Worm (Caenorhabditis elegans) whole organism, mixed stage, embryonic: ENCODE data around the gene Y44F5A.1.

ENCODE experiments used
- M03D4.4 ChIP-seq: sonication (generic microtip); optimal IDR thresholded peaks from 2 replicates; lab custom pipeline; 2017; ENCODE audit warnings: mild to moderate bottlenecking, missing genetic modification characterization, missing compliant biosample characterization
- bed-3 ChIP-seq: fragments of 200-800 bp; sonication (Bioruptor generic); optimal IDR thresholded peaks from 3 replicates; lab custom pipeline; 2018; ENCODE audit warnings: mild to moderate bottlenecking, missing genetic modification characterization, moderate library complexity, missing compliant biosample characterization
- blmp-1 ChIP-seq: fragments of 150-350 bp; optimal IDR thresholded peaks from 2 replicates; lab custom pipeline; 2014; ENCODE audit warnings: missing biosample characterization, missing genetic modification characterization
- ceh-39 ChIP-seq: fragments of 150-350 bp; optimal IDR thresholded peaks from 2 replicates; lab custom pipeline; 2014; ENCODE audit warnings: missing biosample characterization, missing genetic modification characterization
- ceh-43 ChIP-seq: fragments of 200-800 bp; sonication (Bioruptor generic); optimal IDR thresholded peaks from 2 replicates; lab custom pipeline; 2018; ENCODE audit warnings: mild to moderate bottlenecking, missing genetic modification characterization, moderate library complexity, missing compliant biosample characterization
- ceh-83 ChIP-seq: fragments of 200-800 bp; sonication (Bioruptor generic); optimal IDR thresholded peaks from 2 replicates; lab custom pipeline; 2018; ENCODE audit warnings: mild to moderate bottlenecking, missing genetic modification characterization, missing compliant biosample characterization
- ces-1 ChIP-seq: fragments of 150-350 bp; optimal IDR thresholded peaks from 2 replicates; lab custom pipeline; 2014; ENCODE audit warnings: missing biosample characterization, missing genetic modification reagents, missing genetic modification characterization
- cnd-1 ChIP-seq: fragments of 200-800 bp; sonication (Bioruptor generic); optimal IDR thresholded peaks from 2 replicates; lab custom pipeline; 2018; ENCODE audit warnings: mild to moderate bottlenecking, missing genetic modification characterization, missing compliant biosample characterization
- drap-1 ChIP-seq: fragments of 200-800 bp; sonication (Bioruptor generic); optimal IDR thresholded peaks from 3 replicates; lab custom pipeline; 2018; ENCODE audit warnings: mild to moderate bottlenecking, missing genetic modification characterization, missing compliant biosample characterization
- elt-1 ChIP-seq: sonication (generic microtip); optimal IDR thresholded peaks from 2 replicates; lab custom pipeline; 2017; ENCODE audit warnings: missing genetic modification characterization, mild to moderate bottlenecking, missing compliant biosample characterization, antibody characterized with exemption, moderate library complexity, borderline replicate concordance; ENCODE audit not compliant: insufficient read depth
- elt-3 ChIP-seq: fragments of 150-350 bp; optimal IDR thresholded peaks from 2 replicates; lab custom pipeline; 2014; ENCODE audit warnings: missing biosample characterization, missing genetic modification characterization
- flh-1 ChIP-seq: fragments of 200-800 bp; sonication (Bioruptor generic); optimal IDR thresholded peaks from 2 replicates; lab custom pipeline; 2018; ENCODE audit warnings: mild to moderate bottlenecking, missing genetic modification characterization, moderate library complexity, missing compliant biosample characterization
- ham-2 ChIP-seq: fragments of 200-800 bp; sonication (Bioruptor generic); optimal IDR thresholded peaks from 2 replicates; lab custom pipeline; 2018; ENCODE audit warnings: mild to moderate bottlenecking, missing genetic modification characterization, missing compliant biosample characterization
- hlh-1 ChIP-seq: fragments of 150-350 bp; optimal IDR thresholded peaks from 2 replicates; lab custom pipeline; 2014; ENCODE audit warnings: missing biosample characterization, missing genetic modification reagents, missing genetic modification characterization
- lin-13 ChIP-seq: fragments of 150-350 bp; optimal IDR thresholded peaks from 2 replicates; lab custom pipeline; 2014; ENCODE audit warnings: missing biosample characterization, missing genetic modification characterization
- lin-32 ChIP-seq: fragments of 200-800 bp; sonication (Bioruptor generic); optimal IDR thresholded peaks from 2 replicates; lab custom pipeline; 2018; ENCODE audit warnings: mild to moderate bottlenecking, missing genetic modification characterization, missing compliant biosample characterization
- lsy-2 ChIP-seq: fragments of 150-350 bp; optimal IDR thresholded peaks from 2 replicates; lab custom pipeline; 2014; ENCODE audit warnings: missing biosample characterization, missing genetic modification characterization
- mab-5 ChIP-seq: fragments of 150-350 bp; optimal IDR thresholded peaks from 2 replicates; lab custom pipeline; 2014; ENCODE audit warnings: missing biosample characterization, missing genetic modification characterization
- mep-1 ChIP-seq: fragments of 150-350 bp; optimal IDR thresholded peaks from 2 replicates; lab custom pipeline; 2017; ENCODE audit warnings: missing biosample characterization, missing genetic modification reagents, missing genetic modification characterization, inconsistent platforms
- mls-2 ChIP-seq: sonication (generic microtip); optimal IDR thresholded peaks from 2 replicates; lab custom pipeline; 2016; ENCODE audit warnings: mild to moderate bottlenecking, missing genetic modification characterization, moderate library complexity, missing compliant biosample characterization
- nhr-12 ChIP-seq: fragments of 150-350 bp; optimal IDR thresholded peaks from 2 replicates; lab custom pipeline; 2014; ENCODE audit warnings: missing biosample characterization, missing genetic modification characterization
- nhr-2 ChIP-seq: fragments of 150-350 bp; optimal IDR thresholded peaks from 2 replicates; lab custom pipeline; 2014; ENCODE audit warnings: missing biosample characterization, missing genetic modification characterization
- nhr-237 ChIP-seq: fragments of 150-350 bp; optimal IDR thresholded peaks from 2 replicates; lab custom pipeline; 2014; ENCODE audit warnings: missing biosample characterization, missing genetic modification characterization
- nhr-28 ChIP-seq: fragments of 150-350 bp; optimal IDR thresholded peaks from 2 replicates; lab custom pipeline; 2014; ENCODE audit warnings: missing biosample characterization, missing genetic modification characterization
- nhr-76 ChIP-seq: sonication (generic microtip); optimal IDR thresholded peaks from 2 replicates; lab custom pipeline; 2017; ENCODE audit warnings: missing biosample characterization, missing genetic modification characterization
- pha-4 ChIP-seq: fragments of 150-350 bp; optimal IDR thresholded peaks from 2 replicates; lab custom pipeline; 2018; ENCODE audit warnings: missing biosample characterization, missing genetic modification reagents, missing genetic modification characterization
- sem-2 ChIP-seq: fragments of 200-800 bp; sonication (Bioruptor generic); optimal IDR thresholded peaks from 2 replicates; lab custom pipeline; 2018; ENCODE audit warnings: mild to moderate bottlenecking, missing genetic modification characterization, missing compliant biosample characterization
- snpc-4 ChIP-seq: fragments of 150-350 bp; optimal IDR thresholded peaks from 2 replicates; lab custom pipeline; 2014; ENCODE audit warnings: missing biosample characterization, missing genetic modification characterization
- sptf-1 ChIP-seq: sonication (generic microtip); optimal IDR thresholded peaks from 2 replicates; lab custom pipeline; 2017; ENCODE audit warnings: mild to moderate bottlenecking, missing genetic modification characterization, moderate library complexity, missing compliant biosample characterization
- tbx-8 ChIP-seq: fragments of 200-800 bp; sonication (Bioruptor generic); optimal IDR thresholded peaks from 2 replicates; lab custom pipeline; 2018; ENCODE audit warnings: mild to moderate bottlenecking, missing genetic modification characterization, moderate library complexity, missing compliant biosample characterization
- unc-120 ChIP-seq: sonication (generic microtip); optimal IDR thresholded peaks from 2 replicates; lab custom pipeline; 2017; ENCODE audit warnings: missing genetic modification characterization, missing compliant biosample characterization; ENCODE audit not compliant: poor library complexity, severe bottlenecking
- unc-39 ChIP-seq: fragments of 150-350 bp; optimal IDR thresholded peaks from 2 replicates; lab custom pipeline; 2014; ENCODE audit warnings: missing biosample characterization, missing genetic modification characterization
- unc-62 ChIP-seq: fragments of 150-350 bp; optimal IDR thresholded peaks from 2 replicates; lab custom pipeline; 2014; ENCODE audit warnings: missing biosample characterization, missing genetic modification reagents, missing genetic modification characterization
- zip-8 ChIP-seq: fragments of 150-350 bp; optimal IDR thresholded peaks from 2 replicates; lab custom pipeline; 2014; ENCODE audit warnings: missing biosample characterization, missing genetic modification characterization
- ztf-11 ChIP-seq: fragments of 150-350 bp; optimal IDR thresholded peaks from 2 replicates; lab custom pipeline; 2014; ENCODE audit warnings: missing biosample characterization, missing genetic modification characterization

Gene Y44F5A.1

DNA sequence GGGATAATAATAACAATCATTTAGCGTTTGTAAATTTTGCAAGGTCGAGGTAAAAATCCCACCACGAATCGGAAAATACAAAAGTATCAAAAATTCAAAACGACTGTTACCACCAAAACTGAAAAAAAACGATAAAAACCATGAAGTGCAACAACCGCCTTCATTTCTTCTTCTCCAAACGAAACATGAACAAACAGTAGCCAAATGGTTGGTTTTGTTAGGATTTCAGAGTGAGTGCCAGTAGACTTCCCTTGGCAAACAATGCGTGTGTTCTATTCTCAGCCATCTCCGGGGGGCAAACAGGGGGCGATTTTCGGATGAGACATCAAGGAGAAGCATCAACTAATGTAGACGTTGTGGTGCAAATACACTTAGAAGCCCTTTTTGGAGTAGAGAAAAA, 22.7 kb downstream of the Y44F5A.1 start:
- TF ChIP-seq ceh-43 (GFP tag; lab: Kevin White, UChicago) (no peak), zip-8 (no peak), ham-2 (no peak), unc-39 (tag; lab: Kevin White, UChicago) (no peak), unc-62 (no peak), snpc-4 (tag; lab: Kevin White, UChicago) (no peak), mls-2 (tag; lab: Kevin White, UChicago) (no peak), flh-1 (GFP tag; lab: Kevin White, UChicago) (no peak), sem-2 (GFP tag; lab: Kevin White, UChicago) (no peak), blmp-1 (no peak), M03D4.4 (tag; lab: Kevin White, UChicago) (no peak), elt-3 (tag; lab: Kevin White, UChicago) (no peak), tbx-8 (no peak), lin-32 (GFP tag; lab: Kevin White, UChicago) (no peak), nhr-76 (tag; lab: Kevin White, UChicago) (no peak), drap-1 (GFP tag; lab: Kevin White, UChicago) (no peak)

ce11 chrIII:4223668-4224127, 23.8 kb downstream of the Y44F5A.1 start:
- TF ChIP-seq elt-1 (tag; lab: Kevin White, UChicago) (no peak), ceh-43 (GFP tag; lab: Kevin White, UChicago) (no peak), nhr-2 (no peak), bed-3 (GFP tag; lab: Kevin White, UChicago) (no peak), nhr-76 (tag; lab: Kevin White, UChicago) (no peak), blmp-1 (no peak), hlh-1 (peak; percentile 68), unc-120 (peak; percentile 94), ceh-39 (no peak), cnd-1 (tag; lab: Kevin White, UChicago) (no peak), zip-8 (no peak), lin-13 (tag; lab: Kevin White, UChicago) (no peak), sem-2 (GFP tag; lab: Kevin White, UChicago) (no peak), snpc-4 (tag; lab: Kevin White, UChicago) (no peak), lsy-2 (tag; lab: Kevin White, UChicago) (peak; percentile 42), tbx-8 (peak; percentile 24), mls-2 (tag; lab: Kevin White, UChicago) (peak; percentile 61), nhr-28 (tag; lab: Kevin White, UChicago) (no peak), mab-5 (tag; lab: Kevin White, UChicago) (no peak), mep-1 (peak; percentile 87), flh-1 (GFP tag; lab: Kevin White, UChicago) (no peak), pha-4 (tag; lab: Kevin White, UChicago) (peak; percentile 9), ceh-83 (GFP tag; lab: Kevin White, UChicago) (no peak), elt-3 (tag; lab: Kevin White, UChicago) (no peak), M03D4.4 (tag; lab: Kevin White, UChicago) (peak; percentile 19), nhr-237 (tag; lab: Kevin White, UChicago) (peak; percentile 67), drap-1 (GFP tag; lab: Kevin White, UChicago) (peak; percentile 26), nhr-12 (tag; lab: Kevin White, UChicago) (no peak), lin-32 (GFP tag; lab: Kevin White, UChicago) (no peak), unc-39 (tag; lab: Kevin White, UChicago) (no peak), unc-62 (peak; percentile 92), sptf-1 (tag; lab: Kevin White, UChicago) (peak; percentile 41), ham-2 (peak; percentile 71), ztf-11 (tag; lab: Kevin White, UChicago) (no peak), ces-1 (GFP tag; lab: Kevin White, UChicago) (peak; percentile 83)

DNA sequence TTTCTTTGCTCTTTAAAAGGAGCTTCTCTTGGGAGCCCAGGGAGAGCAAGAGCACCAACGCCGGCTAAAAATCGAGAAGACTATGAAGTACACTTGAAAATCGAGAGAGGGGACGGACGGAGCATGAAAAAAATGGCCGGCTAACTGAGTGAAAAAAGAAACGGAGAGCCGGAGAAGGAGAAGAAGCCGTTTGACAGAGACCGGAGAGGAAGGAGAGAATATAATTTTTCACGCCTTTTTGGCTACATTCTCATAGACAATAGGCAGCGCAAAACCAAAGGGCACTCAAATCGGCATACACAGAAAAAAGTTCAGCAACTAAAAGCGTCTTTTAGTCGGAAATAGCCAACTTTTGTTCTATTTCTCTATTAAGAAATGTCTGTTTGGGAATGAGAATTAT, 25.9 kb downstream of the Y44F5A.1 start:
- no peak for TF ChIP-seq lin-32 (GFP tag; lab: Kevin White, UChicago)
- no peak for TF ChIP-seq nhr-2

- TF ChIP-seq sptf-1 (tag; lab: Kevin White, UChicago) (no peak), ztf-11 (tag; lab: Kevin White, UChicago) (no peak), snpc-4 (tag; lab: Kevin White, UChicago) (no peak), ceh-83 (GFP tag; lab: Kevin White, UChicago) (no peak), mls-2 (tag; lab: Kevin White, UChicago) (no peak), hlh-1 (no peak), nhr-28 (tag; lab: Kevin White, UChicago) (no peak)
These were observed 26.6 kb downstream of the Y44F5A.1 start for ce11 chrIII:4220864-4221263.
